Fruit fly (Drosophila melanogaster) whole organism, prepupa: ENCODE measurements around the gene Osi8.
A peak's percentile ranks its signal among the peaks of the same experiment; 100 is the strongest.

Experiments
- Blimp-1 ChIP-seq: fragments of 200-800 bp; sonication (Bioruptor generic); optimal IDR thresholded peaks from 3 replicates; lab custom pipeline; 2017; ENCODE audit warnings: missing biosample characterization, missing genetic modification characterization, mild to moderate bottlenecking, moderate library complexity, missing genetic modification reagents
- CG10631 ChIP-seq: fragments of 200-800 bp; sonication (Bioruptor generic); optimal IDR thresholded peaks from 2 replicates; lab custom pipeline; 2016; ENCODE audit warnings: missing biosample characterization, missing genetic modification characterization
- CG10669 ChIP-seq: fragments of 200-800 bp; sonication (Bioruptor generic); optimal IDR thresholded peaks from 3 replicates; lab custom pipeline; 2018; ENCODE audit warnings: missing biosample characterization, mild to moderate bottlenecking, missing genetic modification characterization, moderate library complexity
- CG11294 ChIP-seq: fragments of 200-800 bp; sonication (Bioruptor generic); IDR thresholded peaks from 2 replicates; pipeline ENCODE4 v1.3.6; 2022; ENCODE audit warnings: missing biosample characterization, missing genetic modification characterization
- CG11762 ChIP-seq: fragments of 200-800 bp; sonication (Bioruptor generic); optimal IDR thresholded peaks from 3 replicates; lab custom pipeline; 2016; ENCODE audit warnings: missing biosample characterization, missing genetic modification characterization; ENCODE audit not compliant: insufficient read depth
- CG11902 ChIP-seq: fragments of 200-800 bp; sonication (Bioruptor generic); optimal IDR thresholded peaks from 3 replicates; lab custom pipeline; 2016; ENCODE audit warnings: missing biosample characterization, missing genetic modification characterization
- CG16779 ChIP-seq: fragments of 200-800 bp; sonication (Bioruptor generic); optimal IDR thresholded peaks from 3 replicates; lab custom pipeline; 2017; ENCODE audit warnings: missing biosample characterization, mild to moderate bottlenecking, missing genetic modification characterization
- CG31627 ChIP-seq: fragments of 200-800 bp; sonication (Bioruptor generic); optimal IDR thresholded peaks from 3 replicates; lab custom pipeline; 2016; ENCODE audit warnings: missing biosample characterization, missing genetic modification characterization
- CG34406 ChIP-seq: fragments of 200-800 bp; sonication (Bioruptor generic); optimal IDR thresholded peaks from 3 replicates; lab custom pipeline; 2016; ENCODE audit warnings: missing biosample characterization, missing genetic modification characterization
- CG3919 ChIP-seq: fragments of 200-800 bp; sonication (Bioruptor generic); optimal IDR thresholded peaks from 3 replicates; lab custom pipeline; 2016; ENCODE audit warnings: missing biosample characterization, missing genetic modification characterization
- CG4318 ChIP-seq: fragments of 200-800 bp; sonication (Bioruptor generic); optimal IDR thresholded peaks from 3 replicates; lab custom pipeline; 2017; ENCODE audit warnings: missing biosample characterization, mild to moderate bottlenecking, missing genetic modification characterization
- CG6163 ChIP-seq: fragments of 200-800 bp; sonication (Bioruptor generic); IDR thresholded peaks from 3 replicates; pipeline ENCODE4 v1.3.6; 2022; ENCODE audit warnings: missing biosample characterization, missing genetic modification characterization
- CG6276 ChIP-seq: fragments of 200-800 bp; sonication (Bioruptor generic); optimal IDR thresholded peaks from 2 replicates; lab custom pipeline; 2017; ENCODE audit warnings: missing biosample characterization, mild to moderate bottlenecking, missing genetic modification characterization
- CG6792 ChIP-seq: fragments of 200-800 bp; sonication (Bioruptor generic); optimal IDR thresholded peaks from 3 replicates; lab custom pipeline; 2016; ENCODE audit warnings: missing biosample characterization, missing genetic modification characterization
- CG6854 ChIP-seq: fragments of 200-800 bp; sonication (Bioruptor generic); optimal IDR thresholded peaks from 2 replicates; lab custom pipeline; 2017; ENCODE audit warnings: missing biosample characterization, mild to moderate bottlenecking, missing genetic modification characterization
- CG8119 ChIP-seq: fragments of 200-800 bp; sonication (Bioruptor generic); IDR thresholded peaks from 3 replicates; pipeline ENCODE4 v1.3.6; 2022; ENCODE audit warnings: missing biosample characterization, missing genetic modification characterization
- CG8632 ChIP-seq: fragments of 200-800 bp; sonication (Bioruptor generic); optimal IDR thresholded peaks from 3 replicates; lab custom pipeline; 2016; ENCODE audit warnings: missing biosample characterization, missing genetic modification characterization
- Eip75B ChIP-seq: fragments of 200-800 bp; sonication (Bioruptor generic); optimal IDR thresholded peaks from 3 replicates; lab custom pipeline; 2016; ENCODE audit warnings: missing biosample characterization, missing genetic modification characterization
- Eip78C ChIP-seq: fragments of 200-800 bp; sonication (Bioruptor generic); peaks from one replicate; lab custom pipeline; 2016; ENCODE audit warnings: missing biosample characterization, missing genetic modification characterization
- Ets21C ChIP-seq: fragments of 200-800 bp; sonication (Bioruptor generic); optimal IDR thresholded peaks from 3 replicates; lab custom pipeline; 2016; ENCODE audit warnings: missing biosample characterization, missing genetic modification characterization
- Ets96B ChIP-seq: fragments of 200-800 bp; optimal IDR thresholded peaks from 2 replicates; lab custom pipeline; 2019; ENCODE audit warnings: missing biosample characterization, mild to moderate bottlenecking, missing genetic modification characterization, moderate library complexity
- Gug ChIP-seq: fragments of 200-800 bp; sonication (Bioruptor generic); IDR thresholded peaks from 2 replicates; pipeline ENCODE4 v1.3.6; 2022; ENCODE audit warnings: missing biosample characterization, missing genetic modification characterization
- Hr38 ChIP-seq: sonication (Bioruptor generic); optimal IDR thresholded peaks from 2 replicates; lab custom pipeline; 2016; ENCODE audit warnings: missing biosample characterization, missing genetic modification characterization
- Hr39 ChIP-seq: fragments of 200-800 bp; sonication (Bioruptor generic); optimal IDR thresholded peaks from 2 replicates; lab custom pipeline; 2016; ENCODE audit warnings: missing biosample characterization, missing genetic modification characterization
- Hr4 ChIP-seq: fragments of 200-800 bp; sonication (Bioruptor generic); optimal IDR thresholded peaks from 3 replicates; lab custom pipeline; 2016; ENCODE audit warnings: missing biosample characterization, missing genetic modification characterization
- Met ChIP-seq: fragments of 200-800 bp; sonication (Bioruptor generic); optimal IDR thresholded peaks from 3 replicates; lab custom pipeline; 2016; ENCODE audit warnings: missing biosample characterization, missing genetic modification characterization
- OdsH ChIP-seq: fragments of 200-800 bp; sonication (Bioruptor generic); optimal IDR thresholded peaks from 3 replicates; lab custom pipeline; 2016; ENCODE audit warnings: missing biosample characterization, missing genetic modification characterization
- Smox ChIP-seq: fragments of 200-800 bp; sonication (Bioruptor generic); optimal IDR thresholded peaks from 3 replicates; lab custom pipeline; 2016; ENCODE audit warnings: missing biosample characterization, missing genetic modification characterization
- Sox15 ChIP-seq: fragments of 200-800 bp; sonication (Bioruptor generic); optimal IDR thresholded peaks from 3 replicates; lab custom pipeline; 2016; ENCODE audit warnings: missing biosample characterization, missing genetic modification characterization
- achi ChIP-seq: fragments of 200-800 bp; sonication (Bioruptor generic); optimal IDR thresholded peaks from 3 replicates; lab custom pipeline; 2016; ENCODE audit warnings: missing biosample characterization, missing genetic modification characterization
- cyc ChIP-seq: fragments of 200-800 bp; sonication (Bioruptor generic); optimal IDR thresholded peaks from 3 replicates; lab custom pipeline; 2016; ENCODE audit warnings: missing biosample characterization, missing genetic modification characterization
- dac ChIP-seq: fragments of 200-800 bp; sonication (Bioruptor generic); optimal IDR thresholded peaks from 2 replicates; lab custom pipeline; 2017; ENCODE audit warnings: missing biosample characterization, mild to moderate bottlenecking, missing genetic modification characterization
- dsx ChIP-seq: fragments of 200-800 bp; optimal IDR thresholded peaks from 3 replicates; lab custom pipeline; 2019; ENCODE audit warnings: missing biosample characterization, mild to moderate bottlenecking, missing genetic modification characterization, moderate library complexity; ENCODE audit not compliant: poor library complexity, severe bottlenecking
- esn ChIP-seq: fragments of 200-800 bp; sonication (Bioruptor generic); optimal IDR thresholded peaks from 2 replicates; lab custom pipeline; 2016; ENCODE audit warnings: missing biosample characterization, mild to moderate bottlenecking, missing genetic modification characterization, moderate library complexity
- fkh ChIP-seq: fragments of 200-800 bp; sonication (Bioruptor generic); optimal IDR thresholded peaks from 3 replicates; lab custom pipeline; 2017; ENCODE audit warnings: missing biosample characterization, mild to moderate bottlenecking, missing genetic modification characterization, moderate library complexity
- lz ChIP-seq: fragments of 200-800 bp; sonication (Bioruptor generic); optimal IDR thresholded peaks from 3 replicates; lab custom pipeline; 2016; ENCODE audit warnings: missing biosample characterization, missing genetic modification characterization
- pdm3 ChIP-seq: fragments of 200-800 bp; sonication (Bioruptor generic); optimal IDR thresholded peaks from 3 replicates; lab custom pipeline; 2016; ENCODE audit warnings: missing biosample characterization, missing genetic modification characterization
- salr ChIP-seq, 2 experiments: fragments of 200-800 bp; sonication (Bioruptor generic); optimal IDR thresholded peaks; 3 replicates each; lab custom pipeline; 2016 to 2018; ENCODE audit warnings: missing biosample characterization in 2 of 2, missing genetic modification characterization in 2 of 2, mild to moderate bottlenecking in 1 of 2
- ss ChIP-seq, 2 experiments: fragments of 200-800 bp; sonication (Bioruptor generic); optimal IDR thresholded peaks; 2 replicates in 1 of 2; 3 replicates in 1 of 2; lab custom pipeline; 2017 to 2018; ENCODE audit warnings: mild to moderate bottlenecking in 2 of 2, missing biosample characterization in 2 of 2, missing genetic modification characterization in 2 of 2, moderate library complexity in 1 of 2
- svp ChIP-seq: fragments of 200-800 bp; sonication (Bioruptor generic); peaks from one replicate; lab custom pipeline; 2016; ENCODE audit warnings: missing biosample characterization, missing genetic modification characterization
- topi ChIP-seq: fragments of 200-800 bp; sonication (Bioruptor generic); optimal IDR thresholded peaks from 3 replicates; lab custom pipeline; 2016; ENCODE audit warnings: missing biosample characterization, missing genetic modification characterization

Gene Osi8

DNA sequence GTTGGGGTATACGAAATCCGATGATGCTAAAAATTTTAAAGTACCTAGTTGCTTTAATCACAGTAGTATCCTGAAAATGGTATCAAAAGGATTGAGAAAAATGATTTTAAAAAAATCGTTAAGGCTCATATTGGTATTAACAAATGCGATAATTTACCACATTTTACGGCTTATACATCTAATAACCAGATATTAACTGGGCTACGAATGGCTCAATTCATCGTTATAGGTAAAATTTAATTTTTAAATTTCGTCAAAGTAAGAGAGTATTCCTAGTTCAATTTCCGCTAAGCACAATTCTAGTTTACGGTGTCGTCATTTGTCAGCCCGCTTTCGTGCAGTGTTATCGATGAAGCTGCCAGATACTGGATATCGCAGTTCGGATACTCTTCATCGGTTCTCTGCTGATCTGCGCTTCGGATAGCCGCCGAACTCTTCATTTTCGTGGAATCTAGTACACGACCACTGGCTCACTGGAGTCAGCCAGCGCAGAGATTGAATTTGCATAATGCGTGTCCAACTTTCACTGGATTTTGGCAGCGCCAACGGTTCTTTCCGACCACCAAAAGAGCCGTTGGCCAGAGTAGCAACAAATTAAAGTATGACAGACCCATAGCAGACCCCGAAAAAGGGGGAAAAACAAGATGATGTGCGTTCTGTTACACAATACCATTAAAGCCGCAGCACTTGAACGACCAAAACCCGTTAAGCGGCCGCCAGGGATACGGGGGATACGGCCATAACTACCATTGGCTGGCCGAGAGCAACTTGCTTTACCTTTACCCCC is 25.7 kb upstream of the Osi8 start (continued):
- TF ChIP-seq Met (GFP tag; lab: Kevin White, UChicago) (peak; percentile 8), CG3919 (peak; percentile 41), CG16779 (tag; lab: Kevin White, UChicago) (no peak), Blimp-1 (GFP tag; lab: Kevin White, UChicago) (peak; percentile 72), svp (peak; percentile 37), CG6854 (GFP tag; lab: Kevin White, UChicago) (peak; percentile 24), ss (GFP tag; optimal IDR thresholded peaks at IDR 0.05; lab: Kevin White, UChicago) (no peak), CG34406 (GFP tag; lab: Kevin White, UChicago) (peak; percentile 51), CG8632 (GFP tag; lab: Kevin White, UChicago) (peak; percentile 28), Ets21C (GFP tag; lab: Kevin White, UChicago) (no peak), CG6163 (GFP tag; lab: Robert Waterston, UW) (no peak), dac (GFP tag; lab: Kevin White, UChicago) (peak; percentile 68), fkh (no peak), Hr38 (GFP tag; lab: Kevin White, UChicago) (no peak)

DNA sequence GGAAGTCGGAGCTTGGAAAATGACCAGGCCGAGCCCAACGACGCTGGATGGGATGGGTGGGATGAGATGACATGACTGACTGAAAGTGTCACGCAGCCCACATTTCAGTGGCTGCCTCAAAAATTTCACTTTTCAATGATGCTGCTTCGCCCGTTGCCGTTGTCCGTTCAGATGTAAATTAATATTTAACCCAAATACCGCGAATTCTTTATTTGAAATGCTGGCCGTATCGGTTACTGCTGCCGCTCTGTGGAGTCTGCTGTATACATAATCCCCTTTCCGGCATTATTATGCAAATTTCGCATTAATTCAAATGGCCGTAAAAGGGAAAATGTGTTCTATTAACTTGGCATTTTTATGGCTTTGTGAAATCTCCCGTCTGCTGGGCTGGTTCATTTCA is 24.7 kb upstream of the Osi8 start:
- TF ChIP-seq esn (GFP tag; lab: Kevin White, UChicago), result no peak
- TF ChIP-seq Eip78C (GFP tag; lab: Kevin White, UChicago), result peak; percentile 6

DNA sequence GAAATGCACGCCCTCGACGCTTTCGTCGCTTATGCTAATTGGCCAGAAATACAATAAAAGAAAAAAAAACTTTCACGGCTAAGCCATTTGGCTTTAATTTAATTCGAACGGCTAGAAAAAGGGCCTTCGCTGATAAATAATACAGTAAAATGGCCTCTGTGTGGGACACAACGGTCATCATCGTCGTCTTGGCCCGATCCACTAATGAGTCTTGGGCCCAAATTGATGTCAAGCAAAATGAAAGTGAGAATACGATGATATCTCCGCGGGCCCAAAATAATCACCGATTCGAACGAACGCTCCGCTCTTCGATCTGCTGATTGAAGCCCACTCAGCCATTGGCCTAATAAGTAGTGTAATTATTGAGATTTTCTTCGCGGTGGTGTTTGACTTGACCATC is 23.6 kb upstream of the Osi8 start:
- TF ChIP-seq Eip75B, result no peak
- no peak for TF ChIP-seq Ets96B (tag; lab: Kevin White, UChicago)
- no peak for TF ChIP-seq Met (GFP tag; lab: Kevin White, UChicago)
- TF ChIP-seq pdm3 (GFP tag; lab: Kevin White, UChicago), result no peak
- TF ChIP-seq dsx (GFP tag; lab: Kevin White, UChicago), result no peak
- no peak for TF ChIP-seq Smox (GFP tag; lab: Kevin White, UChicago)
- no peak for TF ChIP-seq Ets21C (GFP tag; lab: Kevin White, UChicago)
- TF ChIP-seq CG6276 (GFP tag; lab: Kevin White, UChicago), result no peak
- no peak for TF ChIP-seq achi (GFP tag; lab: Kevin White, UChicago)
- TF ChIP-seq Hr38 (GFP tag; lab: Kevin White, UChicago), result no peak
- TF ChIP-seq CG6163 (GFP tag; lab: Robert Waterston, UW), result no peak
- TF ChIP-seq CG8632 (GFP tag; lab: Kevin White, UChicago), result no peak
- TF ChIP-seq svp, result no peak
- no peak for TF ChIP-seq CG6792 (GFP tag; lab: Kevin White, UChicago)
- no peak for TF ChIP-seq dac (GFP tag; lab: Kevin White, UChicago)
- TF ChIP-seq topi (GFP tag; lab: Kevin White, UChicago), result no peak
- TF ChIP-seq CG16779 (tag; lab: Kevin White, UChicago), result no peak
- TF ChIP-seq, all 60 proteins: peak for 0

DNA sequence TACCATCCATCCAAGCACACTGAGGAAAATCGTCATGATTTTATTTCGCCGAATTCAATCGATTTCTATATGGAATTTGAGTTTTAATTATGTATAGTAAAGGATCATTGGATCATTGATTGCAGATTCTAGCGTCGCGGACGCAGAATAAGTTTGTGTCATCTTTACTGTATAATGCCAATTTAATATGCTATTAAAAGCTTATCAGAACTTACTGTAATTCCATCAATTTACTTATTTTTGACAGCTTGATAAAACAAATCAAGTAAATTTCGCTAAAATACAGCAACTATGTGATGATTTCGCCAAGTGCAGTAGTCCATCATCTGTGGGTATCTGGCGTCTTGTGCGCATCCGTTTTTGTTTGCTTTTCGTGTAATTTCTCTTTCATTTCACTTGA is 21.9 kb upstream of the Osi8 start:
- TF ChIP-seq CG11902 (GFP tag; lab: Kevin White, UChicago), result no peak
- TF ChIP-seq Hr4, result peak; percentile 75
- TF ChIP-seq CG10669 (GFP tag; lab: Kevin White, UChicago), result no peak
- TF ChIP-seq cyc, result no peak
- TF ChIP-seq lz, result no peak
- TF ChIP-seq Met (GFP tag; lab: Kevin White, UChicago), result no peak
- TF ChIP-seq CG3919, result peak; percentile 30
- TF ChIP-seq CG4318, result peak; percentile 62
- no peak for TF ChIP-seq ss (GFP tag; optimal IDR thresholded peaks at IDR 0.05; lab: Kevin White, UChicago)
- no peak for TF ChIP-seq CG6163 (GFP tag; lab: Robert Waterston, UW)
- TF ChIP-seq CG6792 (GFP tag; lab: Kevin White, UChicago), result peak; percentile 34
- TF ChIP-seq CG11294 (GFP tag; lab: Robert Waterston, UW), result no peak
- TF ChIP-seq CG31627 (GFP tag; lab: Kevin White, UChicago), result peak; percentile 12
- TF ChIP-seq Sox15 (GFP tag; lab: Kevin White, UChicago), result peak; percentile 29
- TF ChIP-seq salr (GFP tag; optimal IDR thresholded peaks at IDR 0.05; lab: Kevin White, UChicago), result no peak
- TF ChIP-seq Ets21C (GFP tag; lab: Kevin White, UChicago), result no peak
- no peak for TF ChIP-seq CG6276 (GFP tag; lab: Kevin White, UChicago)
- peak; percentile 7 for TF ChIP-seq CG11762 (GFP tag; lab: Kevin White, UChicago)
- TF ChIP-seq CG8119 (GFP tag; lab: Robert Waterston, UW), result peak; percentile 57; the same call in 1 of the 3 replicates
- TF ChIP-seq CG34406 (GFP tag; lab: Kevin White, UChicago), result peak; percentile 66
- peak; percentile 21 for TF ChIP-seq Hr39 (GFP tag; lab: Kevin White, UChicago)
- peak; percentile 20 for TF ChIP-seq OdsH
- TF ChIP-seq CG10631 (GFP tag; lab: Kevin White, UChicago), result no peak
- TF ChIP-seq Blimp-1 (GFP tag; lab: Kevin White, UChicago), result no peak
- no peak for TF ChIP-seq fkh
- TF ChIP-seq svp, result peak; percentile 65
- TF ChIP-seq Gug, result no peak
- peak; percentile 21 for TF ChIP-seq achi (GFP tag; lab: Kevin White, UChicago)
- TF ChIP-seq Eip78C (GFP tag; lab: Kevin White, UChicago), result peak; percentile 89
